Fruit fly (Drosophila melanogaster) whole organism, embryonic: ENCODE results near the gene dpr7.

Experiments
- Abd-B ChIP-seq: fragments of 200-800 bp; sonication (Bioruptor generic); optimal IDR thresholded peaks from 2 replicates; lab custom pipeline; 2018; ENCODE audit warnings: missing biosample characterization, mild to moderate bottlenecking, missing genetic modification characterization, moderate library complexity
- CG15696 ChIP-seq: fragments of 200-800 bp; sonication (Bioruptor generic); optimal IDR thresholded peaks from 2 replicates; lab custom pipeline; 2019; ENCODE audit warnings: missing biosample characterization, mild to moderate bottlenecking, missing genetic modification characterization, moderate library complexity
- Drgx ChIP-seq: fragments of 200-800 bp; sonication (Bioruptor generic); IDR thresholded peaks from 2 replicates; pipeline ENCODE4 v1.3.6; 2022; ENCODE audit warnings: missing biosample characterization, missing genetic modification characterization
- chinmo ChIP-seq: fragments of 200-800 bp; sonication (Bioruptor generic); IDR thresholded peaks from 4 replicates; pipeline ENCODE4 v1.3.6; 2022; ENCODE audit warnings: missing biosample characterization, missing genetic modification characterization; ENCODE audit not compliant: partially characterized antibody
- oc ChIP-seq: fragments of 200-800 bp; sonication (Bioruptor generic); optimal IDR thresholded peaks from 2 replicates; lab custom pipeline; 2018; ENCODE audit warnings: missing biosample characterization, mild to moderate bottlenecking, missing genetic modification characterization, moderate library complexity
- toy ChIP-seq: fragments of 200-800 bp; sonication (Bioruptor generic); IDR thresholded peaks from 2 replicates; pipeline ENCODE4 v1.3.6; 2022; ENCODE audit warnings: missing biosample characterization, missing genetic modification characterization

DNA sequence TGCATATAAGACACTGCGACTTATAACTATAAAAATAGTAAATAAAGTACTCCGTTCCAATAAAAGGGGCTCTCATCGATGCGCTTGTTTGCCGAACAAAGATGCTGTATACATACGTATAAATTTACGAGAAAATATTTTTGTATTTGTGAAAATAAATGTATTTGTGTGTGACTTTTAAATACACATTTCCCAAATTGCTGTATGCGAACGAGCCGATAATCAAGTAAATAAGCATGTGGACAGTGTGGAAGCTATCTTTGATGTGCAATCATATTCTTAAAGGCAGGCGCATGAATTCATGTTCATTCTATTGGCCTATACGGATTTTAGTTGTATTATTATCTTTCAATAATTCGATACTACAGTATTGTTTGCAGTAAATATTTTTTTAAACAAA, 21.9 kb downstream of the dpr7 start:
- TF ChIP-seq Abd-B (GFP tag; lab: Kevin White, UChicago) (no peak), oc (tag; lab: Kevin White, UChicago) (no peak), toy (GFP tag; lab: Robert Waterston, UW) (no peak), CG15696 (tag; lab: Kevin White, UChicago) (peak; percentile 43), chinmo (GFP tag; lab: Robert Waterston, UW) (no peak), Drgx (GFP tag; lab: Robert Waterston, UW) (no peak)
